Fruit fly (Drosophila melanogaster) whole organism, embryonic: ENCODE measurements around the gene CG10550.

Experiments
- Asciz ChIP-seq: fragments of 200-800 bp; sonication (Bioruptor generic); optimal IDR thresholded peaks from 2 replicates; lab custom pipeline; 2017; ENCODE audit warnings: missing biosample characterization, mild to moderate bottlenecking, missing genetic modification characterization, missing genetic modification reagents
- Atf-2 ChIP-seq: fragments of 200-800 bp; sonication (Bioruptor generic); optimal IDR thresholded peaks from 2 replicates; lab custom pipeline; 2016; ENCODE audit warnings: missing biosample characterization, missing genetic modification characterization
- CG10431 ChIP-seq: fragments of 200-800 bp; sonication (Bioruptor generic); optimal IDR thresholded peaks from 3 replicates; lab custom pipeline; 2018; ENCODE audit warnings: missing biosample characterization, mild to moderate bottlenecking, missing genetic modification characterization
- CG10543 ChIP-seq: fragments of 200-800 bp; sonication (Bioruptor generic); optimal IDR thresholded peaks from 3 replicates; lab custom pipeline; 2017; ENCODE audit warnings: missing biosample characterization, mild to moderate bottlenecking, missing genetic modification characterization, moderate library complexity
- CG11695 ChIP-seq: fragments of 200-800 bp; sonication (Bioruptor generic); IDR thresholded peaks from 3 replicates; pipeline ENCODE4 v1.3.6; 2022; ENCODE audit warnings: missing biosample characterization, missing genetic modification characterization
- CG1233 ChIP-seq: fragments of 200-800 bp; sonication (Bioruptor generic); optimal IDR thresholded peaks from 4 replicates; lab custom pipeline; 2018; ENCODE audit warnings: missing biosample characterization, mild to moderate bottlenecking, missing genetic modification characterization
- CG13775 ChIP-seq: fragments of 200-800 bp; sonication (Bioruptor generic); optimal IDR thresholded peaks from 3 replicates; lab custom pipeline; 2017; ENCODE audit warnings: missing biosample characterization, mild to moderate bottlenecking, missing genetic modification characterization
- CG15011 ChIP-seq: fragments of 200-800 bp; sonication (Bioruptor generic); optimal IDR thresholded peaks from 3 replicates; lab custom pipeline; 2018; ENCODE audit warnings: missing biosample characterization, mild to moderate bottlenecking, missing genetic modification characterization
- CG1603 ChIP-seq: fragments of 200-800 bp; sonication (Bioruptor generic); optimal IDR thresholded peaks from 2 replicates; lab custom pipeline; 2019; ENCODE audit warnings: missing biosample characterization, mild to moderate bottlenecking, missing genetic modification characterization, moderate library complexity
- CG18262 ChIP-seq: fragments of 200-800 bp; optimal IDR thresholded peaks from 3 replicates; lab custom pipeline; 2019; ENCODE audit warnings: missing biosample characterization, mild to moderate bottlenecking, missing genetic modification characterization, moderate library complexity
- CG32767 ChIP-seq: fragments of 200-800 bp; sonication (Bioruptor generic); IDR thresholded peaks from 2 replicates; pipeline ENCODE4 v1.3.6; 2022; ENCODE audit warnings: missing biosample characterization, missing genetic modification characterization
- CG34376 ChIP-seq: fragments of 200-800 bp; sonication (Bioruptor generic); optimal IDR thresholded peaks from 2 replicates; lab custom pipeline; 2018; ENCODE audit warnings: missing biosample characterization, mild to moderate bottlenecking, missing genetic modification characterization
- CG6272 ChIP-seq: fragments of 200-800 bp; sonication (Bioruptor generic); IDR thresholded peaks from 2 replicates; pipeline ENCODE4 v1.3.6; 2022; ENCODE audit warnings: missing biosample characterization, missing genetic modification characterization
- CTCF ChIP-seq: fragments of 200-800 bp; sonication (Bioruptor generic); optimal IDR thresholded peaks from 2 replicates; lab custom pipeline; 2017; ENCODE audit warnings: missing biosample characterization, mild to moderate bottlenecking, missing genetic modification characterization, moderate library complexity
- CkIIα-i1 ChIP-seq: fragments of 200-800 bp; sonication (Bioruptor generic); IDR thresholded peaks from 2 replicates; pipeline ENCODE4 v1.3.6; 2022; ENCODE audit warnings: missing biosample characterization, missing genetic modification characterization
- CrebB ChIP-seq: fragments of 200-800 bp; sonication (Bioruptor generic); optimal IDR thresholded peaks from 3 replicates; lab custom pipeline; 2018; ENCODE audit warnings: missing biosample characterization, mild to moderate bottlenecking, missing genetic modification characterization
- Doc3 ChIP-seq: fragments of 200-800 bp; sonication (Bioruptor generic); IDR thresholded peaks from 3 replicates; pipeline ENCODE4 v1.3.6; 2022; ENCODE audit warnings: missing biosample characterization, missing genetic modification characterization; ENCODE audit not compliant: partially characterized antibody
- Dref ChIP-seq: fragments of 200-800 bp; sonication (Bioruptor generic); IDR thresholded peaks from 2 replicates; pipeline ENCODE4 v1.3.6; 2022; ENCODE audit warnings: missing biosample characterization, missing genetic modification characterization
- Ets65A ChIP-seq: fragments of 200-800 bp; sonication (Bioruptor generic); peaks from one replicate; lab custom pipeline; 2016; ENCODE audit warnings: missing biosample characterization, missing genetic modification characterization
- Hand ChIP-seq: fragments of 200-800 bp; sonication (Bioruptor generic); optimal IDR thresholded peaks from 2 replicates; lab custom pipeline; 2017; ENCODE audit warnings: mild to moderate bottlenecking, missing biosample characterization, missing genetic modification reagents, missing genetic modification characterization
- Med ChIP-seq: fragments of 200-800 bp; sonication (Bioruptor generic); peaks from one replicate; lab custom pipeline; 2016; ENCODE audit warnings: missing biosample characterization, missing genetic modification characterization, mild to moderate bottlenecking, inconsistent platforms, moderate library complexity
- NFAT ChIP-seq: fragments of 200-800 bp; sonication (Bioruptor generic); IDR thresholded peaks from 2 replicates; pipeline ENCODE4 v1.3.6; 2022; ENCODE audit warnings: missing biosample characterization, missing genetic modification characterization
- Nf-YC ChIP-seq: fragments of 200-800 bp; optimal IDR thresholded peaks from 3 replicates; lab custom pipeline; 2019; ENCODE audit warnings: missing biosample characterization, mild to moderate bottlenecking, missing genetic modification characterization, moderate library complexity
- Rfx ChIP-seq: fragments of 200-800 bp; sonication (Bioruptor generic); IDR thresholded peaks from 2 replicates; pipeline ENCODE4 v1.3.6; 2022; ENCODE audit warnings: missing biosample characterization, missing genetic modification characterization
- Sin3A ChIP-seq: fragments of >200 bp; optimal IDR thresholded peaks from 2 replicates; lab custom pipeline; 2018
- YL-1 ChIP-seq: fragments of 200-800 bp; sonication (Bioruptor generic); optimal IDR thresholded peaks from 3 replicates; lab custom pipeline; 2017; ENCODE audit warnings: missing biosample characterization, mild to moderate bottlenecking, missing genetic modification characterization
- az2 ChIP-seq: fragments of 200-800 bp; sonication (Bioruptor generic); optimal IDR thresholded peaks from 3 replicates; lab custom pipeline; 2016; ENCODE audit warnings: missing biosample characterization, missing genetic modification characterization
- cato ChIP-seq: fragments of 200-800 bp; sonication (Bioruptor generic); optimal IDR thresholded peaks from 2 replicates; lab custom pipeline; 2016; ENCODE audit warnings: missing biosample characterization, missing genetic modification characterization, borderline replicate concordance
- dpn ChIP-seq, 2 experiments: fragments of 200-800 bp; sonication (Bioruptor generic); optimal IDR thresholded peaks; 3 replicates each; lab custom pipeline; 2016; ENCODE audit warnings: missing biosample characterization in 2 of 2, missing genetic modification characterization in 2 of 2
- dysf ChIP-seq: fragments of 200-800 bp; sonication (Bioruptor generic); IDR thresholded peaks from 3 replicates; pipeline ENCODE4 v1.3.6; 2022; ENCODE audit warnings: missing biosample characterization, missing genetic modification characterization
- exex ChIP-seq: fragments of 200-800 bp; sonication (Bioruptor generic); optimal IDR thresholded peaks from 4 replicates; lab custom pipeline; 2018; ENCODE audit warnings: missing biosample characterization, mild to moderate bottlenecking, missing genetic modification characterization, moderate library complexity
- ftz-f1 ChIP-seq: fragments of 200-800 bp; sonication (Bioruptor generic); optimal IDR thresholded peaks from 2 replicates; lab custom pipeline; 2016; ENCODE audit warnings: missing biosample characterization, missing genetic modification characterization
- gfzf ChIP-seq: fragments of 200-800 bp; sonication (Bioruptor generic); optimal IDR thresholded peaks from 2 replicates; lab custom pipeline; 2016; ENCODE audit warnings: missing biosample characterization, mild to moderate bottlenecking, missing genetic modification characterization, moderate library complexity
- her ChIP-seq: fragments of 200-800 bp; sonication (Bioruptor generic); optimal IDR thresholded peaks from 2 replicates; lab custom pipeline; 2016; ENCODE audit warnings: missing biosample characterization, missing genetic modification characterization
- jing ChIP-seq: fragments of 200-800 bp; sonication (Bioruptor generic); optimal IDR thresholded peaks from 2 replicates; lab custom pipeline; 2018; ENCODE audit warnings: missing biosample characterization, mild to moderate bottlenecking, missing genetic modification characterization
- lola ChIP-seq, 3 experiments: fragments of >200 bp in 2 of 3; fragments of 200-800 bp in 1 of 3; sonication (Bioruptor generic) in 1 of 3; optimal IDR thresholded peaks; 2 replicates each; lab custom pipeline; 2017 to 2019; ENCODE audit warnings: missing biosample characterization in 3 of 3, missing genetic modification characterization in 3 of 3, mild to moderate bottlenecking in 1 of 3, moderate library complexity in 1 of 3
- mam ChIP-seq: fragments of 200-800 bp; sonication (Bioruptor generic); optimal IDR thresholded peaks from 3 replicates; lab custom pipeline; 2016; ENCODE audit warnings: missing biosample characterization, missing genetic modification characterization
- mirr ChIP-seq: fragments of 200-800 bp; sonication (Bioruptor generic); optimal IDR thresholded peaks from 3 replicates; lab custom pipeline; 2018; ENCODE audit warnings: missing biosample characterization, mild to moderate bottlenecking, missing genetic modification characterization
- phol ChIP-seq: fragments of 200-800 bp; sonication (Bioruptor generic); optimal IDR thresholded peaks from 3 replicates; lab custom pipeline; 2018; ENCODE audit warnings: missing biosample characterization, mild to moderate bottlenecking, missing genetic modification characterization, moderate library complexity
- rib ChIP-seq: fragments of 200-800 bp; sonication (Bioruptor generic); IDR thresholded peaks from 2 replicates; pipeline ENCODE4 v1.3.6; 2022; ENCODE audit warnings: missing biosample characterization, missing genetic modification characterization
- salm ChIP-seq: fragments of 200-800 bp; sonication (Bioruptor generic); optimal IDR thresholded peaks from 2 replicates; lab custom pipeline; 2018; ENCODE audit warnings: missing biosample characterization, mild to moderate bottlenecking, missing genetic modification characterization
- seq ChIP-seq: fragments of 200-800 bp; sonication (Bioruptor generic); IDR thresholded peaks from 2 replicates; pipeline ENCODE4 v1.3.6; 2022; ENCODE audit warnings: missing biosample characterization, missing genetic modification characterization
- ssp ChIP-seq: fragments of 200-800 bp; sonication (Bioruptor generic); IDR thresholded peaks from 2 replicates; pipeline ENCODE4 v1.3.6; 2022; ENCODE audit warnings: missing biosample characterization, missing genetic modification characterization
- tap ChIP-seq: fragments of 200-800 bp; optimal IDR thresholded peaks from 3 replicates; lab custom pipeline; 2019; ENCODE audit warnings: missing biosample characterization, mild to moderate bottlenecking, missing genetic modification characterization, moderate library complexity
- toy ChIP-seq: fragments of 200-800 bp; sonication (Bioruptor generic); IDR thresholded peaks from 2 replicates; pipeline ENCODE4 v1.3.6; 2022; ENCODE audit warnings: missing biosample characterization, missing genetic modification characterization

CG10550 gene

dm6 chr3R:25275276-25275675 is 32.9 kb downstream of the CG10550 start (continued):
- TF ChIP-seq mirr (GFP tag; lab: Kevin White, UChicago) (peak; percentile 69), Hand (GFP tag; lab: Kevin White, UChicago) (peak; percentile 52), ssp (no peak), Asciz (GFP tag; lab: Kevin White, UChicago) (no peak), Doc3 (GFP tag; lab: Robert Waterston, UW) (no peak), CG1233 (peak; percentile 1), tap (tag; lab: Kevin White, UChicago) (no peak), Nf-YC (peak; percentile 32), Rfx (no peak; the same call in 1 of the 2 replicates), exex (tag; lab: Kevin White, UChicago) (peak; percentile 78), salm (peak; percentile 10), CG34376 (peak; percentile 47), CG10543 (GFP tag; lab: Kevin White, UChicago) (peak; percentile 48), CG11695 (GFP tag; lab: Robert Waterston, UW) (0 out of 3 replicates have a peak, but pooled peaks have one; percentile 17), CG10431 (GFP tag; lab: Kevin White, UChicago) (no peak), CrebB (peak; percentile 60)
- TF ChIP-seq, all 482 proteins: peak for 62

dm6 chr3R:25273537-25273936 is 34.7 kb downstream of the CG10550 start, which contains the start of gene CG11878:
CG11878 (plus strand) TSS chr3R:25273837.
- TF ChIP-seq Atf-2 (GFP tag; lab: Kevin White, UChicago): no peak
- no peak for TF ChIP-seq CG6272 (GFP tag; lab: Robert Waterston, UW)
- TF ChIP-seq her: no peak
- no peak for TF ChIP-seq NFAT (GFP tag; lab: Robert Waterston, UW)
- TF ChIP-seq CG15011 (GFP tag; lab: Kevin White, UChicago): no peak
- TF ChIP-seq mam (GFP tag; lab: Kevin White, UChicago): no peak
- TF ChIP-seq seq (GFP tag; lab: Robert Waterston, UW): no peak
- TF ChIP-seq toy (GFP tag; lab: Robert Waterston, UW): no peak
- TF ChIP-seq rib (GFP tag; lab: Robert Waterston, UW): no peak
- TF ChIP-seq tap (tag; lab: Kevin White, UChicago): no peak
- TF ChIP-seq ftz-f1 (GFP tag; lab: Kevin White, UChicago): no peak
- no peak for TF ChIP-seq dysf
- TF ChIP-seq CG32767 (GFP tag; lab: Robert Waterston, UW): no peak
- no peak for TF ChIP-seq Dref (GFP tag; lab: Robert Waterston, UW)
- no peak for TF ChIP-seq exex (tag; lab: Kevin White, UChicago)
- no peak for TF ChIP-seq CTCF
- TF ChIP-seq Ets65A: no peak
- TF ChIP-seq cato (GFP tag; lab: Kevin White, UChicago): no peak
- TF ChIP-seq dpn (GFP tag; optimal IDR thresholded peaks at IDR 0.05; lab: Kevin White, UChicago): no peak

- TF ChIP-seq phol (no peak), az2 (no peak), CG13775 (GFP tag; lab: Kevin White, UChicago) (no peak), CkIIα-i1 (no peak), Med (GFP tag; lab: Kevin White, UChicago) (peak; percentile 12)
Observed at dm6 chr3R:25269909-25270308, 38.3 kb downstream of the CG10550 start, which contains the start of the genes CG11889 and CG11891. CG11889 (plus strand) TSS chr3R:25270209. CG11891 (plus strand) TSS chr3R:25270209.

- TF ChIP-seq rib (GFP tag; lab: Robert Waterston, UW) (no peak), lola (GFP tag; optimal IDR thresholded peaks at IDR 0.05; lab: Kevin White, UChicago) (no peak), YL-1 (no peak), Sin3A (lab: Kevin White, UChicago) (no peak), gfzf (GFP tag; lab: Kevin White, UChicago) (no peak), CG18262 (tag; lab: Kevin White, UChicago) (no peak), CG1603 (no peak), Ets65A (peak; percentile 92), jing (GFP tag; lab: Kevin White, UChicago) (no peak)
- TF ChIP-seq, all 482 proteins: peak for 1
Observed at dm6 chr3R:25266751-25267150, 41.4 kb downstream of the CG10550 start.
